Worm (Caenorhabditis elegans) whole organism, L4 larva: ENCODE measurements around the gene R05G6.1.

Source experiments
- D1046.2 ChIP-seq: fragments of 200-800 bp; sonication (Bioruptor generic); IDR thresholded peaks from 2 replicates; pipeline ENCODE4 v1.3.6; 2022; ENCODE audit warnings: missing genetic modification characterization, missing compliant biosample characterization
- F10B5.3 ChIP-seq: sonication (generic microtip); optimal IDR thresholded peaks from 2 replicates; lab custom pipeline; 2016; ENCODE audit warnings: mild to moderate bottlenecking, missing genetic modification characterization, missing compliant biosample characterization
- F26F4.8 ChIP-seq: fragments of 200-800 bp; sonication (Bioruptor generic); conservative IDR thresholded peaks from 2 replicates; pipeline ENCODE4 v1.3.6; 2022; ENCODE audit warnings: missing genetic modification characterization, missing compliant biosample characterization
- F44E2.7 ChIP-seq: fragments of 200-800 bp; sonication (Bioruptor generic); IDR thresholded peaks from 2 replicates; pipeline ENCODE4 v2.1.2; 2022; ENCODE audit warnings: missing genetic modification characterization, missing compliant biosample characterization
- F49E8.2 ChIP-seq: sonication (generic microtip); optimal IDR thresholded peaks from 2 replicates; lab custom pipeline; 2016; ENCODE audit warnings: missing compliant biosample characterization, mild to moderate bottlenecking, missing genetic modification characterization, borderline replicate concordance
- T20F7.1 ChIP-seq: fragments of 200-800 bp; sonication (Bioruptor generic); optimal IDR thresholded peaks from 2 replicates; lab custom pipeline; 2018; ENCODE audit warnings: mild to moderate bottlenecking, missing genetic modification characterization, missing compliant biosample characterization
- T26A8.4 ChIP-seq: fragments of 200-800 bp; sonication (Bioruptor generic); IDR thresholded peaks from 2 replicates; pipeline ENCODE4 v1.3.6; 2022; ENCODE audit warnings: missing genetic modification characterization, missing compliant biosample characterization
- Y105C5A.15 ChIP-seq: fragments of 200-800 bp; sonication (Bioruptor generic); IDR thresholded peaks from 2 replicates; pipeline ENCODE4 v1.3.6; 2022; ENCODE audit warnings: missing genetic modification characterization, missing compliant biosample characterization
- Y48G9A.11 ChIP-seq: fragments of 200-800 bp; sonication (Bioruptor generic); IDR thresholded peaks from 2 replicates; pipeline ENCODE4 v1.3.6; 2022; ENCODE audit warnings: missing genetic modification reagents, missing genetic modification characterization, missing compliant biosample characterization
- ZK546.5 ChIP-seq, 2 experiments: sonication (generic microtip); optimal IDR thresholded peaks; 2 replicates each; lab custom pipeline; 2017; ENCODE audit warnings: missing biosample characterization in 2 of 2, missing genetic modification characterization in 2 of 2
- aha-1 ChIP-seq: fragments of 150-350 bp; peaks from one replicate; lab custom pipeline; 2014; ENCODE audit warnings: missing biosample characterization, missing genetic modification characterization
- ama-1 ChIP-seq: fragments of 150-350 bp; optimal IDR thresholded peaks from 2 replicates; lab custom pipeline; 2014; ENCODE audit warnings: inconsistent platforms, mixed read lengths
- arid-1 ChIP-seq: fragments of 200-800 bp; sonication (Bioruptor generic); conservative IDR thresholded peaks from 2 replicates; pipeline ENCODE4 v1.3.6; 2022; ENCODE audit warnings: missing genetic modification reagents, missing genetic modification characterization, missing compliant biosample characterization
- ceh-44 ChIP-seq: fragments of 200-800 bp; sonication (Bioruptor generic); IDR thresholded peaks from 2 replicates; pipeline ENCODE4 v1.3.6; 2022; ENCODE audit warnings: missing genetic modification reagents, missing genetic modification characterization, missing compliant biosample characterization
- ceh-82 ChIP-seq: sonication (generic microtip); optimal IDR thresholded peaks from 2 replicates; lab custom pipeline; 2017; ENCODE audit warnings: missing biosample characterization, missing genetic modification characterization
- daf-16 ChIP-seq, 3 experiments: sonication (generic microtip); optimal IDR thresholded peaks; 2 replicates each; lab custom pipeline; 2016 to 2017; ENCODE audit warnings: missing genetic modification characterization in 3 of 3, missing genetic modification reagents in 3 of 3, mild to moderate bottlenecking in 2 of 3, missing compliant biosample characterization in 2 of 3, missing biosample characterization in 1 of 3, moderate library complexity in 1 of 3
- daf-19 ChIP-seq: fragments of 200-800 bp; sonication (Bioruptor generic); conservative IDR thresholded peaks from 2 replicates; pipeline ENCODE4 v1.3.6; 2022; ENCODE audit warnings: missing genetic modification characterization, missing compliant biosample characterization
- dmd-8 ChIP-seq: fragments of 200-800 bp; sonication (Bioruptor generic); IDR thresholded peaks from 2 replicates; pipeline ENCODE4 v1.3.6; 2022; ENCODE audit warnings: missing genetic modification characterization, missing compliant biosample characterization
- duxl-1 ChIP-seq: sonication (generic microtip); optimal IDR thresholded peaks from 2 replicates; lab custom pipeline; 2016; ENCODE audit warnings: mild to moderate bottlenecking, missing genetic modification characterization, moderate library complexity, missing compliant biosample characterization; ENCODE audit not compliant: poor library complexity
- dve-1 ChIP-seq: sonication (generic microtip); optimal IDR thresholded peaks from 2 replicates; lab custom pipeline; 2017; ENCODE audit warnings: antibody characterized with exemption, mild to moderate bottlenecking, missing genetic modification characterization, missing compliant biosample characterization; ENCODE audit not compliant: insufficient read depth
- fkh-10 ChIP-seq: fragments of 150-350 bp; optimal IDR thresholded peaks from 2 replicates; lab custom pipeline; 2014; ENCODE audit warnings: missing biosample characterization, missing genetic modification reagents, missing genetic modification characterization
- hif-1 ChIP-seq, 2 experiments: sonication (generic microtip); optimal IDR thresholded peaks; 2 replicates each; lab custom pipeline; 2016 to 2017; ENCODE audit warnings: missing compliant biosample characterization in 2 of 2, missing genetic modification characterization in 2 of 2, missing genetic modification reagents in 2 of 2, missing genotype in 2 of 2, mild to moderate bottlenecking in 1 of 2
- jun-1 ChIP-seq: fragments of 150-350 bp; optimal IDR thresholded peaks from 2 replicates; lab custom pipeline; 2014; ENCODE audit warnings: missing biosample characterization, missing genetic modification reagents, missing genetic modification characterization
- lin-1 ChIP-seq: fragments of 200-800 bp; sonication (Bioruptor generic); IDR thresholded peaks from 2 replicates; pipeline ENCODE4 v1.3.6; 2022; ENCODE audit warnings: missing genetic modification reagents, missing genetic modification characterization, missing compliant biosample characterization
- lin-38 ChIP-seq: fragments of 200-800 bp; sonication (Bioruptor generic); IDR thresholded peaks from 2 replicates; pipeline ENCODE4 v1.3.6; 2022; ENCODE audit warnings: missing genetic modification reagents, missing genetic modification characterization, missing compliant biosample characterization
- madf-5 ChIP-seq, 2 experiments: fragments of 200-800 bp; sonication (Bioruptor generic); IDR thresholded peaks; 2 replicates each; pipeline ENCODE4 v1.3.6; 2022; ENCODE audit warnings: missing compliant biosample characterization in 2 of 2, missing genetic modification characterization in 2 of 2
- mep-1 ChIP-seq: fragments of 150-350 bp; sonication (generic microtip); optimal IDR thresholded peaks from 3 replicates; lab custom pipeline; 2014; ENCODE audit warnings: missing biosample characterization, missing genetic modification characterization
- nhr-237 ChIP-seq: sonication (generic microtip); optimal IDR thresholded peaks from 2 replicates; lab custom pipeline; 2017; ENCODE audit warnings: missing biosample characterization, missing genetic modification characterization
- nhr-28 ChIP-seq: fragments of 150-350 bp; optimal IDR thresholded peaks from 2 replicates; lab custom pipeline; 2014; ENCODE audit warnings: missing biosample characterization, missing genetic modification characterization
- nhr-48 ChIP-seq: sonication (generic microtip); optimal IDR thresholded peaks from 2 replicates; lab custom pipeline; 2016; ENCODE audit warnings: mild to moderate bottlenecking, missing genetic modification characterization, missing compliant biosample characterization
- nhr-6 ChIP-seq: fragments of 150-350 bp; optimal IDR thresholded peaks from 2 replicates; lab custom pipeline; 2014; ENCODE audit warnings: missing biosample characterization, missing genetic modification characterization
- nhr-76 ChIP-seq: fragments of 150-350 bp; optimal IDR thresholded peaks from 2 replicates; lab custom pipeline; 2014; ENCODE audit warnings: missing biosample characterization, missing genetic modification characterization
- nhr-77 ChIP-seq: fragments of 150-350 bp; optimal IDR thresholded peaks from 2 replicates; lab custom pipeline; 2014; ENCODE audit warnings: missing biosample characterization, missing genetic modification characterization
- pha-4 ChIP-seq, 2 experiments: fragments of 150-350 bp in 1 of 2; fragments of 200-800 bp in 1 of 2; sonication (Bioruptor generic) in 1 of 2; IDR thresholded peaks in 1 of 2; optimal IDR thresholded peaks in 1 of 2; 2 replicates each; pipeline versions ENCODE4 v1.3.6 to Lab custom; 2014 to 2022; ENCODE audit warnings: missing genetic modification characterization in 2 of 2, missing genetic modification reagents in 2 of 2, missing biosample characterization in 1 of 2, missing compliant biosample characterization in 1 of 2
- pqm-1 ChIP-seq: sonication (generic microtip); optimal IDR thresholded peaks from 2 replicates; lab custom pipeline; 2017; ENCODE audit warnings: missing biosample characterization, missing genetic modification characterization
- set-16 ChIP-seq: fragments of 200-800 bp; sonication (Bioruptor generic); IDR thresholded peaks from 2 replicates; pipeline ENCODE4 v1.3.6; 2022; ENCODE audit warnings: missing genetic modification reagents, missing genetic modification characterization, missing compliant biosample characterization
- snpc-4 ChIP-seq: fragments of 150-350 bp; optimal IDR thresholded peaks from 2 replicates; lab custom pipeline; 2014; ENCODE audit warnings: missing biosample characterization, missing genetic modification characterization
- spr-1 ChIP-seq: sonication (generic microtip); optimal IDR thresholded peaks from 2 replicates; lab custom pipeline; 2016; ENCODE audit warnings: mild to moderate bottlenecking, missing genetic modification characterization, missing compliant biosample characterization
- tag-97 ChIP-seq: fragments of 200-800 bp; sonication (Bioruptor generic); IDR thresholded peaks from 2 replicates; pipeline ENCODE4 v1.3.6; 2022; ENCODE audit warnings: missing genetic modification characterization, missing compliant biosample characterization
- zfp-3 ChIP-seq: fragments of 200-800 bp; sonication (Bioruptor generic); conservative IDR thresholded peaks from 2 replicates; pipeline ENCODE4 v1.3.6; 2022; ENCODE audit warnings: missing genetic modification reagents, missing genetic modification characterization, missing compliant biosample characterization
- zip-11 ChIP-seq: fragments of 200-800 bp; sonication (Bioruptor generic); IDR thresholded peaks from 2 replicates; pipeline ENCODE4 v1.3.6; 2022; ENCODE audit warnings: missing genetic modification characterization, missing compliant biosample characterization
- ztf-11 ChIP-seq: fragments of 150-350 bp; optimal IDR thresholded peaks from 2 replicates; lab custom pipeline; 2014; ENCODE audit warnings: missing biosample characterization, missing genetic modification characterization
- ztf-7 ChIP-seq: fragments of 150-350 bp; optimal IDR thresholded peaks from 2 replicates; lab custom pipeline; 2014; ENCODE audit warnings: missing biosample characterization, missing genetic modification characterization

The R05G6.1 gene

DNA sequence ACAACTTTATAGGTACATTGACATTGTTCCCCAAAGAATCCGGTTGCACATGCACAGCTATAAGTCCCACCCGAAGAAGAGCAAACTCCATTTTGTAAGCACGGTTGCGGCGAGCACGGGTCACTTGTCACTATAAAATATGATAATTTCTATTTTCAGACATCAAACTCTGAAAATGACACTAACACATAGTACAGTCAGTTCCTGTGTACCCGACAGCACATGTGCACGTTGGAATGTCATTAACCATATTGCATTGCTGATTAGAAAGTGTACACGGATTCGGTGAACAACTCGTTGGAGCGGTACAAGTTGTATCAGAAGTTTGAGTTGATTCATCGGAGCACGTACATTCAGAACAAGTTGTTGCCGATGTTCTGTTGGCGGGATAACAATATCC lies 35.3 kb upstream of the R05G6.1 start (continued):
- peak; percentile 41 for TF ChIP-seq nhr-77 (tag; lab: Kevin White, UChicago)
- no peak for TF ChIP-seq D1046.2
- no peak for TF ChIP-seq spr-1 (tag; lab: Kevin White, UChicago)
- TF ChIP-seq pha-4 (GFP tag; IDR thresholded peaks at IDR 0.05; lab: Robert Waterston, UW) = no peak
- TF ChIP-seq pha-4 (tag; optimal IDR thresholded peaks at IDR 0.05; lab: Kevin White, UChicago) = no peak
- no peak for TF ChIP-seq ztf-11 (tag; lab: Kevin White, UChicago)
- no peak for TF ChIP-seq T26A8.4 (GFP tag; lab: Robert Waterston, UW)
- TF ChIP-seq snpc-4 = no peak
- peak; percentile 15 for TF ChIP-seq nhr-48 (tag; lab: Kevin White, UChicago)
- no peak for TF ChIP-seq lin-1
- TF ChIP-seq ztf-7 (tag; lab: Kevin White, UChicago) = no peak
- no peak for TF ChIP-seq set-16
- TF ChIP-seq Y48G9A.11 (GFP tag; lab: Robert Waterston, UW) = no peak
- TF ChIP-seq, all 104 proteins: peak for 10

DNA sequence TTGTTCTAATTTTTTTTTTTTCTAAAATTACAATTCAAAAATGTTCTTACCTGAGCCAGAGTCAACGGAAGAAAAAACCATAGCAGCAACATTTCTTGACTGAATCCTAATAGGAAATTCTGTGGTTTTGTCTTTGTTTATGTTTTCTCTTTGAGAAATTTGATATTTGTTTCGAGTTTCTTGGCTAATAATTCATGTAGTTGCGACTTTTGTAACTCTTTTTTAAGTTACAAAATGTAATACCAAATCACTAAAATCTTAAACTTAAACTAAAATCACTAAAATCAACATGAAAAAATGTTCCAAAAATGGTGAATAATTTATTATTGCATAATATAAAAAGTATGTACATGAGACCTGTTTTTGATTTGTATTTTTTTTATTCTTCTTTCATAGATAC lies 34.7 kb upstream of the R05G6.1 start, which contains the start of gene egas-4:
egas-4 (minus strand) TSS at position 101 of the 400 bp plus-strand sequence.
- no peak for TF ChIP-seq zip-11
- no peak for TF ChIP-seq F49E8.2 (tag; lab: Kevin White, UChicago)
- no peak for TF ChIP-seq F44E2.7 (GFP tag; lab: Robert Waterston, UW)
- no peak for TF ChIP-seq ZK546.5 (tag; optimal IDR thresholded peaks at IDR 0.05; lab: Kevin White, UChicago)
- no peak for TF ChIP-seq madf-5 (GFP tag; IDR thresholded peaks at IDR 0.05; lab: Robert Waterston, UW)
- TF ChIP-seq tag-97 (GFP tag; lab: Robert Waterston, UW) = no peak
- TF ChIP-seq T20F7.1 (GFP tag; lab: Kevin White, UChicago) = no peak
- no peak for TF ChIP-seq jun-1 (tag; lab: Kevin White, UChicago)
- TF ChIP-seq Y105C5A.15 (GFP tag; lab: Robert Waterston, UW) = no peak
- no peak for TF ChIP-seq snpc-4

DNA sequence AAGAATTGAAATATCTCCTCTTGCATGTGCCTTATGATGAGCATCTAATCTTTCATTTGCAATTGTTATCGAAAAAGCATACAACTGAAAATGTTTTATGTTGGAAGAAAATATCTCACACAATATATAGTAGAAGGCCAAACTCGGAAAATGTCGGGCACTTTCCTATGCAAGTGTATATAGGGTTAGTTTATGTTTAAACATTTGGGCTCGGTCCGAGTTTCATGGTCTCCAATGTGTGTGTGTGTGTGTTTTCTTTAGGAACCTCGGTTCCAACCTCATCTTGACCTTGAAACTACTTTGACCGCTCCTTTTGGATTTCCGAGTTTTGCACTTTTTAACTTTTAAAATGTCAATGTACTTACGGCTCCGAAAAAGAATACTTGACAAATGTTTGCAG lies 33.2 kb upstream of the R05G6.1 start:
- TF ChIP-seq aha-1 (tag; lab: Kevin White, UChicago) (peak; percentile 55), ama-1 (lab: Kevin White, UChicago) (no peak), daf-16 (GFP tag; optimal IDR thresholded peaks at IDR 0.05; lab: Kevin White, UChicago) (peak in 1 of 2 experiments; percentile 19), daf-16 (tag; optimal IDR thresholded peaks at IDR 0.05; lab: Kevin White, UChicago) (no peak), snpc-4 (peak; percentile 49), duxl-1 (tag; lab: Kevin White, UChicago) (no peak), daf-19 (GFP tag; lab: Robert Waterston, UW) (0 out of 2 replicates have a peak, but pooled peaks have one; percentile 18), F44E2.7 (GFP tag; lab: Robert Waterston, UW) (no peak), set-16 (no peak), F10B5.3 (no peak), F26F4.8 (GFP tag; lab: Robert Waterston, UW) (peak; percentile 61; the same call in 1 of the 2 replicates), dve-1 (tag; lab: Kevin White, UChicago) (peak; percentile 14), arid-1 (GFP tag; lab: Robert Waterston, UW) (0 out of 2 replicates have a peak, but pooled peaks have one; percentile 33), lin-38 (GFP tag; lab: Robert Waterston, UW) (no peak), dmd-8 (GFP tag; lab: Robert Waterston, UW) (0 out of 2 replicates have a peak, but pooled peaks have one; percentile 15), nhr-76 (tag; lab: Kevin White, UChicago) (no peak)

DNA sequence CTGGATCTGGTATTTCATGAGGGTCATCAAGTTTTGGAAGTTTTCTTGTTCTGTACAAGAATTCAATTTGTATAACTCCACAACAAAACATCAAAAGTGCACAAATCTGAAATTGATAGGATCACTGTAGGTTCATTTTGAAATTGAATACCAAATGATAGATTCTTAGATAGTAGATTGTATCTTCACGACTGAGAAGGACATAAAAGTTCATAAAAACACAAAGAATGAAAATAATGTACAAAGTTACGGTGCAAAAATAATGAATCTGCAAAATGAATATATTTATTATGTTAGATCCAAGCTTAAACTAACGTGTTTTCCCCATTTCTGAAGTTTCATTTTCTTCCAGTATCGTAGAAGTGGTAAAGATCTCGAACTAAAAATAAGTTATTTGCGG lies 31.5 kb upstream of the R05G6.1 start:
- no peak for TF ChIP-seq ceh-44
- TF ChIP-seq ceh-82 (tag; lab: Kevin White, UChicago) = no peak
- no peak for TF ChIP-seq zfp-3
- no peak for TF ChIP-seq hif-1 (tag; optimal IDR thresholded peaks at IDR 0.05; lab: Kevin White, UChicago)
- no peak for TF ChIP-seq nhr-6
- no peak for TF ChIP-seq mep-1
- TF ChIP-seq Y105C5A.15 (GFP tag; lab: Robert Waterston, UW) = no peak
- no peak for TF ChIP-seq zip-11
- TF ChIP-seq ZK546.5 (tag; optimal IDR thresholded peaks at IDR 0.05; lab: Kevin White, UChicago) = no peak
- no peak for TF ChIP-seq nhr-237 (tag; lab: Kevin White, UChicago)
- TF ChIP-seq fkh-10 (GFP tag; lab: Kevin White, UChicago) = no peak
- no peak for TF ChIP-seq pqm-1 (tag; lab: Kevin White, UChicago)
- TF ChIP-seq nhr-28 (tag; lab: Kevin White, UChicago) = no peak
- no peak for TF ChIP-seq tag-97 (GFP tag; lab: Robert Waterston, UW)
